Fruit fly (Drosophila melanogaster): ENCODE results near the gene CG31606.
A peak's percentile ranks its signal among the peaks of the same experiment; 100 is the strongest.

Gene CG31606

DNA sequence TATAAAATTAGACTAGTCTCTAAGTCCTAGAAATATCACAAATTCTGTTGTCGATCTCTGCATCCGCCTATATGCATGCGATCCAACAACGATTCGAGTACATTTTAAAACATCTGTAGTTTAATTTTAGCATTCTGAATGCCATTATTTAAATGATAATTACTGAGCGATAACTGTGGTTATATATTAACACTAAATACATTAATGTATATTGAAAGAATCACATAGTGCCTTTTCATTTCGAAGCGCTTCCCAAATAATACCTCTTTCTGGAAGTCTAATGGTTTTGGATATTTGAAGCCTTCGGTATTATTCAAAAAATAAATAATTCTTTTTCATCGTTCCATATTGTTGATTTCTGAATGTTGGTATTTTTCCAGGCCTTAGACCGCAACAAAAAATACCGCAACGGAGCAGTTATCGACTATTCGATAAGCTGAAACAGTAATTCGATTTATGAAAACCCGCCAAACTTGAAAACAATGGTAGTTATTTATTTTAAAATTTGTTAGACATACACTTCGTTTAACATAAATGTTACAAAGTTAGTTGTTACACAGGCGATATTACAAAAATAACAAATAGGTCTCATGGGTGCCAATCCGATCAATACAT lies 13.5 kb upstream of the CG31606 start:
- TF ChIP-seq CG15601 (tag; optimal IDR thresholded peaks at IDR 0.05) = no peak
- peak; percentile 98 for TF ChIP-seq CG11560 (tag; IDR thresholded peaks at IDR 0.05)
- TF ChIP-seq sr (GFP tag; IDR thresholded peaks at IDR 0.05) = no peak
- no peak for TF ChIP-seq schlank (tag; optimal IDR thresholded peaks at IDR 0.05)
- TF ChIP-seq HLH4C (GFP tag; IDR thresholded peaks at IDR 0.05; ENCODE audit: partially characterized antibody) = no peak
- no peak for TF ChIP-seq Gsc (GFP tag; IDR thresholded peaks at IDR 0.05)
- no peak for TF ChIP-seq Aef1 (GFP tag; IDR thresholded peaks at IDR 0.05)
- no peak for TF ChIP-seq CG11398 (GFP tag; optimal IDR thresholded peaks at IDR 0.05)
- TF ChIP-seq Med (GFP tag) = peak; percentile 66
- TF ChIP-seq ftz-f1 (GFP tag; optimal IDR thresholded peaks at IDR 0.05) = no peak
- TF ChIP-seq pfk (GFP tag; optimal IDR thresholded peaks at IDR 0.05) = peak; percentile 91
- TF ChIP-seq Pdp1 (GFP tag; optimal IDR thresholded peaks at IDR 0.05) = no peak
- no peak for TF ChIP-seq rib (GFP tag; IDR thresholded peaks at IDR 0.05)
- peak; percentile 20 for TF ChIP-seq CG9797 (GFP tag; optimal IDR thresholded peaks at IDR 0.05)
- no peak for TF ChIP-seq crp (GFP tag; optimal IDR thresholded peaks at IDR 0.05)
- TF ChIP-seq cwo (GFP tag; optimal IDR thresholded peaks at IDR 0.05) = no peak
- no peak for TF ChIP-seq Atf-2 (GFP tag; optimal IDR thresholded peaks at IDR 0.05)
- no peak for TF ChIP-seq CG14014 (GFP tag; IDR thresholded peaks at IDR 0.05)
- no peak for TF ChIP-seq CG30431 (GFP tag; optimal IDR thresholded peaks at IDR 0.05)
- no peak for TF ChIP-seq Opbp (GFP tag; IDR thresholded peaks at IDR 0.05; ENCODE audit: partially characterized antibody)
- TF ChIP-seq CG4424 (GFP tag; optimal IDR thresholded peaks at IDR 0.05) = no peak
- TF ChIP-seq CG14667 (GFP tag; IDR thresholded peaks at IDR 0.05) = no peak
- TF ChIP-seq CG13424 (tag; optimal IDR thresholded peaks at IDR 0.05) = no peak
- peak; percentile 24 for TF ChIP-seq Sry-δ (GFP tag; optimal IDR thresholded peaks at IDR 0.05)
- no peak for TF ChIP-seq Vsx1 (GFP tag; optimal IDR thresholded peaks at IDR 0.05)
- no peak for TF ChIP-seq CG7963 (GFP tag; IDR thresholded peaks at IDR 0.05; ENCODE audit: partially characterized antibody)
- no peak for TF ChIP-seq pan (optimal IDR thresholded peaks at IDR 0.05)
- TF ChIP-seq pan (GFP tag; optimal IDR thresholded peaks at IDR 0.05 in 1 of 2, IDR thresholded peaks at IDR 0.05 in 1 of 2) = no peak
- TF ChIP-seq danr (GFP tag; IDR thresholded peaks at IDR 0.05) = no peak
- no peak for TF ChIP-seq unc-4 (GFP tag; IDR thresholded peaks at IDR 0.05; ENCODE audit: partially characterized antibody)
- no peak for TF ChIP-seq CG15514 (GFP tag; optimal IDR thresholded peaks at IDR 0.05)
- TF ChIP-seq hb (GFP tag; IDR thresholded peaks at IDR 0.05; ENCODE audit: partially characterized antibody) = no peak
- peak; percentile 44 for TF ChIP-seq YL-1 (GFP tag; optimal IDR thresholded peaks at IDR 0.05)
- no peak for TF ChIP-seq CG9609 (GFP tag; optimal IDR thresholded peaks at IDR 0.05)
- no peak for TF ChIP-seq Camta (GFP tag; optimal IDR thresholded peaks at IDR 0.05)
- no peak for TF ChIP-seq B-H2 (GFP tag; optimal IDR thresholded peaks at IDR 0.05)
- TF ChIP-seq CG31224 (GFP tag; IDR thresholded peaks at IDR 0.05) = no peak
- TF ChIP-seq CG10959 (GFP tag; IDR thresholded peaks at IDR 0.05) = no peak
- TF ChIP-seq CG10147 (GFP tag; optimal IDR thresholded peaks at IDR 0.05) = no peak
- no peak for TF ChIP-seq CG5953 (GFP tag; IDR thresholded peaks at IDR 0.05)
- no peak for TF ChIP-seq bigmax (GFP tag; optimal IDR thresholded peaks at IDR 0.05)
- peak; percentile 20 for TF ChIP-seq CG17829 (tag; optimal IDR thresholded peaks at IDR 0.05)
- TF ChIP-seq CG15479 (GFP tag; optimal IDR thresholded peaks at IDR 0.05) = no peak
- TF ChIP-seq CG2116 (GFP tag; optimal IDR thresholded peaks at IDR 0.05) = peak; percentile 64
- no peak for TF ChIP-seq peb (GFP tag; IDR thresholded peaks at IDR 0.05)
- no peak for TF ChIP-seq CG8359 (GFP tag; optimal IDR thresholded peaks at IDR 0.05; ENCODE audit: borderline replicate concordance)
- TF ChIP-seq CG3847 (GFP tag; IDR thresholded peaks at IDR 0.05) = no peak
- TF ChIP-seq Stat92E (GFP tag; optimal IDR thresholded peaks at IDR 0.05) = peak in 1 of 3 experiments; percentile 41
- no peak for TF ChIP-seq CG8765 (GFP tag; IDR thresholded peaks at IDR 0.05)
- TF ChIP-seq CG15011 (GFP tag; optimal IDR thresholded peaks at IDR 0.05) = no peak

Data from whole organism, embryonic.